Fruit fly (Drosophila melanogaster): Measurements from ENCODE around the gene CG6356.

CG6356 gene

dm6 chr3R:24271071-24271470 is 12.7 kb upstream of the CG6356 start, which contains the start of gene jar (continued):
- TF ChIP-seq CG6854 (GFP tag; optimal IDR thresholded peaks at IDR 0.05): peak; percentile 64
- no peak for TF ChIP-seq CG10631 (GFP tag; optimal IDR thresholded peaks at IDR 0.05)
- TF ChIP-seq CG3032 (tag; optimal IDR thresholded peaks at IDR 0.05): peak; percentile 11
- TF ChIP-seq CG11762 (GFP tag; optimal IDR thresholded peaks at IDR 0.05; ENCODE audit: insufficient read depth): no peak
- peak; percentile 36; the same call in 1 of the 3 replicates for TF ChIP-seq CG6163 (GFP tag; IDR thresholded peaks at IDR 0.05)
- TF ChIP-seq Hr39 (GFP tag; optimal IDR thresholded peaks at IDR 0.05): no peak
- peak; percentile 26; the same call in 1 of the 3 replicates for TF ChIP-seq CG8119 (GFP tag; IDR thresholded peaks at IDR 0.05)
- TF ChIP-seq vri (GFP tag; optimal IDR thresholded peaks at IDR 0.05): no peak
- no peak for TF ChIP-seq Gug (GFP tag; IDR thresholded peaks at IDR 0.05)
- TF ChIP-seq spab (GFP tag; optimal IDR thresholded peaks at IDR 0.05): no peak

- TF ChIP-seq CG7368 (GFP tag; optimal IDR thresholded peaks at IDR 0.05): no peak
- peak; percentile 15 for TF ChIP-seq dsx (GFP tag; optimal IDR thresholded peaks at IDR 0.05; ENCODE audit: poor library complexity, severe bottlenecking)
- TF ChIP-seq CG6276 (GFP tag; optimal IDR thresholded peaks at IDR 0.05): no peak
- TF ChIP-seq salr (GFP tag; optimal IDR thresholded peaks at IDR 0.05): no peak
- TF ChIP-seq cyc (GFP tag; optimal IDR thresholded peaks at IDR 0.05): no peak
- TF ChIP-seq spab (GFP tag; optimal IDR thresholded peaks at IDR 0.05): no peak
- TF ChIP-seq CG6854 (GFP tag; optimal IDR thresholded peaks at IDR 0.05): no peak
- no peak for TF ChIP-seq CG6792 (GFP tag; optimal IDR thresholded peaks at IDR 0.05)
- TF ChIP-seq Met (GFP tag; optimal IDR thresholded peaks at IDR 0.05): peak; percentile 9
- TF ChIP-seq Eip78C (GFP tag): peak; percentile 78
- TF ChIP-seq Sox102F (GFP tag; optimal IDR thresholded peaks at IDR 0.05): no peak
- TF ChIP-seq Hr4 (GFP tag; optimal IDR thresholded peaks at IDR 0.05): peak; percentile 41
Observed at dm6 chr3R:24272232-24272631, 11.5 kb upstream of the CG6356 start.

- no peak for TF ChIP-seq Sox14 (GFP tag; optimal IDR thresholded peaks at IDR 0.05)
- TF ChIP-seq Blimp-1 (GFP tag; optimal IDR thresholded peaks at IDR 0.05): peak; percentile 15
- TF ChIP-seq Gug (GFP tag; IDR thresholded peaks at IDR 0.05): no peak
- peak; percentile 37 for TF ChIP-seq vri (GFP tag; optimal IDR thresholded peaks at IDR 0.05)
- TF ChIP-seq Met (GFP tag; optimal IDR thresholded peaks at IDR 0.05): peak; percentile 41
- TF ChIP-seq Eip75B (GFP tag; optimal IDR thresholded peaks at IDR 0.05): peak; percentile 38
- no peak for TF ChIP-seq cyc (GFP tag; optimal IDR thresholded peaks at IDR 0.05)
- TF ChIP-seq dac (GFP tag; optimal IDR thresholded peaks at IDR 0.05): no peak
- TF ChIP-seq Lpt (GFP tag; optimal IDR thresholded peaks at IDR 0.05): peak; percentile 34
- peak; percentile 30 for TF ChIP-seq Sox102F (GFP tag; optimal IDR thresholded peaks at IDR 0.05)
- no peak for TF ChIP-seq topi (GFP tag; optimal IDR thresholded peaks at IDR 0.05)
- TF ChIP-seq CG6854 (GFP tag; optimal IDR thresholded peaks at IDR 0.05): peak; percentile 52
- peak; percentile 38 for TF ChIP-seq CG3919 (GFP tag; optimal IDR thresholded peaks at IDR 0.05)
- peak; percentile 4 for TF ChIP-seq CG9139 (GFP tag; optimal IDR thresholded peaks at IDR 0.05)
- no peak for TF ChIP-seq CG4318 (GFP tag; optimal IDR thresholded peaks at IDR 0.05)
- peak; percentile 2 for TF ChIP-seq CG10669 (GFP tag; optimal IDR thresholded peaks at IDR 0.05)
- peak; percentile 2 for TF ChIP-seq CG6276 (GFP tag; optimal IDR thresholded peaks at IDR 0.05)
- peak; percentile 74 for TF ChIP-seq fkh (GFP tag; optimal IDR thresholded peaks at IDR 0.05)
- peak; percentile 31 for TF ChIP-seq CG7368 (GFP tag; optimal IDR thresholded peaks at IDR 0.05)
- peak; percentile 10 for TF ChIP-seq spab (GFP tag; optimal IDR thresholded peaks at IDR 0.05)
- no peak for TF ChIP-seq CG6792 (GFP tag; optimal IDR thresholded peaks at IDR 0.05)
- peak; percentile 25; the same call in 1 of the 3 replicates for TF ChIP-seq CG6163 (GFP tag; IDR thresholded peaks at IDR 0.05)
- TF ChIP-seq Ets21C (GFP tag; optimal IDR thresholded peaks at IDR 0.05): no peak
- peak; percentile 51; the same call in 1 of the 3 replicates for TF ChIP-seq CG8119 (GFP tag; IDR thresholded peaks at IDR 0.05)
- no peak for TF ChIP-seq Sox15 (GFP tag; optimal IDR thresholded peaks at IDR 0.05)
- TF ChIP-seq CG1621 (tag; optimal IDR thresholded peaks at IDR 0.05): peak; percentile 41
- TF ChIP-seq CG8632 (GFP tag; optimal IDR thresholded peaks at IDR 0.05): no peak
- TF ChIP-seq Eip78C (GFP tag): peak; percentile 11
- peak; percentile 25; the same call in 1 of the 2 replicates for TF ChIP-seq CG15336 (GFP tag; IDR thresholded peaks at IDR 0.05)
- TF ChIP-seq Hr4 (GFP tag; optimal IDR thresholded peaks at IDR 0.05): no peak
- TF ChIP-seq OdsH (GFP tag; optimal IDR thresholded peaks at IDR 0.05): no peak
- TF ChIP-seq pdm3 (GFP tag; optimal IDR thresholded peaks at IDR 0.05): no peak
- TF ChIP-seq CG8319 (GFP tag; optimal IDR thresholded peaks at IDR 0.05): no peak
- no peak for TF ChIP-seq CG11762 (GFP tag; optimal IDR thresholded peaks at IDR 0.05; ENCODE audit: insufficient read depth)
- 0 out of 2 replicates have a peak, but pooled peaks have one; percentile 15 for TF ChIP-seq CG11294 (GFP tag; IDR thresholded peaks at IDR 0.05)
- peak; percentile 3 for TF ChIP-seq CG32006 (GFP tag; optimal IDR thresholded peaks at IDR 0.05)
- no peak for TF ChIP-seq Ets96B (tag; optimal IDR thresholded peaks at IDR 0.05)
- peak; percentile 24 to 33 for TF ChIP-seq ss (GFP tag; optimal IDR thresholded peaks at IDR 0.05)
- TF ChIP-seq CG6808 (GFP tag; optimal IDR thresholded peaks at IDR 0.05): peak; percentile 39
Observed at dm6 chr3R:24272775-24273290, 10.9 kb upstream of the CG6356 start, which contains the start of gene Orct2. TSS of gene Orct2 (plus strand) at chr3R:24273029.
